Worm (Caenorhabditis elegans) whole organism, L1 larva: Measurements from ENCODE around the gene bre-1.

Source experiments
- aly-2 ChIP-seq: fragments of 150-350 bp; optimal IDR thresholded peaks from 2 replicates; lab custom pipeline; 2014; ENCODE audit warnings: missing biosample characterization, missing genetic modification characterization
- ama-1 ChIP-seq: fragments of 150-350 bp; optimal IDR thresholded peaks from 2 replicates; lab custom pipeline; 2014
- dpl-1 ChIP-seq, 3 experiments: fragments of 150-350 bp in 2 of 3; sonication (generic microtip) in 1 of 3; optimal IDR thresholded peaks; 2 replicates each; lab custom pipeline; 2014 to 2017; ENCODE audit warnings: missing biosample characterization in 3 of 3, missing genetic modification characterization in 3 of 3, missing genetic modification reagents in 3 of 3
- egl-13 ChIP-seq: sonication (generic microtip); optimal IDR thresholded peaks from 2 replicates; lab custom pipeline; 2016; ENCODE audit warnings: missing genotype, missing genetic modification reagents, missing genetic modification characterization, missing compliant biosample characterization
- fos-1 ChIP-seq: fragments of 150-350 bp; optimal IDR thresholded peaks from 2 replicates; lab custom pipeline; 2014; ENCODE audit warnings: missing biosample characterization, missing genetic modification characterization
- lin-14 ChIP-seq: fragments of 200-800 bp; sonication (Bioruptor generic); optimal IDR thresholded peaks from 2 replicates; lab custom pipeline; 2018; ENCODE audit warnings: mild to moderate bottlenecking, missing genetic modification characterization, moderate library complexity, missing compliant biosample characterization
- lin-15B ChIP-seq: fragments of 150-350 bp; sonication (generic microtip); optimal IDR thresholded peaks from 3 replicates; lab custom pipeline; 2014; ENCODE audit warnings: missing biosample characterization, missing genetic modification characterization
- nhr-28 ChIP-seq: fragments of 150-350 bp; optimal IDR thresholded peaks from 2 replicates; lab custom pipeline; 2014; ENCODE audit warnings: missing biosample characterization, missing genetic modification characterization
- nhr-90 ChIP-seq: sonication (generic microtip); optimal IDR thresholded peaks from 2 replicates; lab custom pipeline; 2016; ENCODE audit warnings: mild to moderate bottlenecking, missing genetic modification characterization, missing compliant biosample characterization; ENCODE audit not compliant: poor library complexity
- rnt-1 ChIP-seq: sonication (generic microtip); optimal IDR thresholded peaks from 2 replicates; lab custom pipeline; 2016; ENCODE audit warnings: mild to moderate bottlenecking, missing genetic modification characterization, moderate library complexity, missing compliant biosample characterization
- unc-86 ChIP-seq: sonication (generic microtip); optimal IDR thresholded peaks from 2 replicates; lab custom pipeline; 2016; ENCODE audit warnings: missing genetic modification characterization, missing compliant biosample characterization
- ztf-11 ChIP-seq, 2 experiments: sonication (generic microtip); optimal IDR thresholded peaks; 2 replicates each; lab custom pipeline; 2016 to 2017; ENCODE audit warnings: missing genetic modification characterization in 2 of 2, missing biosample characterization in 1 of 2, missing compliant biosample characterization in 1 of 2

- TF ChIP-seq ama-1 (lab: Kevin White, UChicago) (no peak), ztf-11 (tag; optimal IDR thresholded peaks at IDR 0.05; lab: Kevin White, UChicago) (no peak), fos-1 (no peak), aly-2 (tag; lab: Kevin White, UChicago) (no peak), lin-15B (tag; lab: Kevin White, UChicago) (no peak), dpl-1 (GFP tag; optimal IDR thresholded peaks at IDR 0.05; lab: Kevin White, UChicago) (no peak), egl-13 (tag; lab: Kevin White, UChicago) (no peak), nhr-90 (no peak), lin-14 (peak; percentile 56), unc-86 (tag; lab: Kevin White, UChicago) (no peak), rnt-1 (no peak), nhr-28 (no peak)
Measured at ce11 chrIV:8954126-8954525, 32.9 kb upstream of the bre-1 start.
